Fruit fly (Drosophila melanogaster): Measurements from ENCODE around the gene Trmt61.

Gene Trmt61

dm6 chr3R:26052150-26052908 is 7.0 kb upstream of the Trmt61 start, which contains the start of the genes Exo84 and Vps2 (continued):
- no peak for TF ChIP-seq CG12219 (GFP tag; optimal IDR thresholded peaks at IDR 0.05)
- no peak for TF ChIP-seq tap (tag; optimal IDR thresholded peaks at IDR 0.05)
- TF ChIP-seq sob (GFP tag; IDR thresholded peaks at IDR 0.05): peak; percentile 5; the same call in 1 of the 2 replicates
- no peak for TF ChIP-seq Kr (GFP tag; optimal IDR thresholded peaks at IDR 0.05)
- TF ChIP-seq HmgZ (tag; optimal IDR thresholded peaks at IDR 0.05): no peak
- TF ChIP-seq ab (GFP tag; optimal IDR thresholded peaks at IDR 0.05): peak; percentile 6
- no peak for TF ChIP-seq CG6254 (GFP tag; optimal IDR thresholded peaks at IDR 0.05)
- peak; percentile 33 for TF ChIP-seq lilli (GFP tag; optimal IDR thresholded peaks at IDR 0.05)
- TF ChIP-seq Dip2 (GFP tag; IDR thresholded peaks at IDR 0.05): no peak
- TF ChIP-seq Oaz (GFP tag; IDR thresholded peaks at IDR 0.05): peak; percentile 22; the same call in 1 of the 2 replicates
- TF ChIP-seq Aef1 (GFP tag; IDR thresholded peaks at IDR 0.05): peak; percentile 38; the same call in 2 of the 3 replicates
- TF ChIP-seq CG10654 (GFP tag; optimal IDR thresholded peaks at IDR 0.05): no peak
- peak; percentile 18 for TF ChIP-seq Fer3 (tag; optimal IDR thresholded peaks at IDR 0.05)
- TF ChIP-seq az2 (GFP tag; optimal IDR thresholded peaks at IDR 0.05): peak; percentile 41
- TF ChIP-seq dpn (GFP tag; optimal IDR thresholded peaks at IDR 0.05): peak in 1 of 2 experiments; percentile 2
- no peak for TF ChIP-seq CG8388 (GFP tag; optimal IDR thresholded peaks at IDR 0.05)
- peak; percentile 57 for TF ChIP-seq CG15269 (tag; optimal IDR thresholded peaks at IDR 0.05)
- no peak for TF ChIP-seq CG11504 (tag; optimal IDR thresholded peaks at IDR 0.05)
- no peak for TF ChIP-seq Hand (GFP tag; optimal IDR thresholded peaks at IDR 0.05)
- TF ChIP-seq bbx (GFP tag; IDR thresholded peaks at IDR 0.05; ENCODE audit: partially characterized antibody): no peak
- 0 out of 2 replicates have a peak, but pooled peaks have one; percentile 45 for TF ChIP-seq ham (GFP tag; IDR thresholded peaks at IDR 0.05)
- TF ChIP-seq CG3995 (GFP tag; optimal IDR thresholded peaks at IDR 0.05): no peak
- peak; percentile 63 for TF ChIP-seq zfh2 (GFP tag; optimal IDR thresholded peaks at IDR 0.05)
- TF ChIP-seq pho (GFP tag; optimal IDR thresholded peaks at IDR 0.05): peak; percentile 47
- no peak for TF ChIP-seq CG16813 (GFP tag; IDR thresholded peaks at IDR 0.05; ENCODE audit: partially characterized antibody)
- TF ChIP-seq CG1602 (GFP tag; optimal IDR thresholded peaks at IDR 0.05): peak; percentile 59
- no peak for TF ChIP-seq E2f2 (GFP tag; IDR thresholded peaks at IDR 0.05)
- no peak for TF ChIP-seq Scr (GFP tag; IDR thresholded peaks at IDR 0.05; ENCODE audit: partially characterized antibody)
- TF ChIP-seq Trl (optimal IDR thresholded peaks at IDR 0.05): no peak
- no peak for TF ChIP-seq Trl (GFP tag; optimal IDR thresholded peaks at IDR 0.05)
- TF ChIP-seq CG7745 (tag; optimal IDR thresholded peaks at IDR 0.05): no peak
- peak; percentile 67 for TF ChIP-seq CG9215 (GFP tag; IDR thresholded peaks at IDR 0.05)
- TF ChIP-seq nerfin-1 (tag; optimal IDR thresholded peaks at IDR 0.05): no peak
- TF ChIP-seq da (GFP tag; optimal IDR thresholded peaks at IDR 0.05): no peak
- no peak for TF ChIP-seq CG10462 (GFP tag; optimal IDR thresholded peaks at IDR 0.05)
- peak; percentile 93 for TF ChIP-seq CG7357 (GFP tag; IDR thresholded peaks at IDR 0.05)
- TF ChIP-seq Gsc (GFP tag; IDR thresholded peaks at IDR 0.05): no peak
- TF ChIP-seq H2.0 (GFP tag; IDR thresholded peaks at IDR 0.05): 0 out of 2 replicates have a peak, but pooled peaks have one; percentile 32
- no peak for TF ChIP-seq CG15073 (GFP tag; optimal IDR thresholded peaks at IDR 0.05)
- peak; percentile 53 for TF ChIP-seq pnt (GFP tag; optimal IDR thresholded peaks at IDR 0.05)
- TF ChIP-seq CG17328 (GFP tag; IDR thresholded peaks at IDR 0.05): no peak
- peak; percentile 78 for TF ChIP-seq CG9817 (tag; optimal IDR thresholded peaks at IDR 0.05)
- peak; percentile 65 for TF ChIP-seq Hr3 (GFP tag; optimal IDR thresholded peaks at IDR 0.05)
- TF ChIP-seq CG7987 (GFP tag; optimal IDR thresholded peaks at IDR 0.05): no peak
- TF ChIP-seq p53 (GFP tag; optimal IDR thresholded peaks at IDR 0.05): no peak
- peak; percentile 38; the same call in 1 of the 2 replicates for TF ChIP-seq al (GFP tag; IDR thresholded peaks at IDR 0.05)
- TF ChIP-seq D (optimal IDR thresholded peaks at IDR 0.05): no peak
- TF ChIP-seq D (GFP tag; optimal IDR thresholded peaks at IDR 0.05): peak; percentile 17
- TF ChIP-seq Hsf (GFP tag; optimal IDR thresholded peaks at IDR 0.05): peak; percentile 56
- TF ChIP-seq insv (GFP tag; optimal IDR thresholded peaks at IDR 0.05): peak; percentile 30 to 93
- no peak for TF ChIP-seq CG3163 (GFP tag; optimal IDR thresholded peaks at IDR 0.05)
